Worm (Caenorhabditis elegans) whole organism, mixed stage, embryonic: ENCODE results near the gene sra-31.

Source experiments
- M03D4.4 ChIP-seq: sonication (generic microtip); optimal IDR thresholded peaks from 2 replicates; lab custom pipeline; 2017; ENCODE audit warnings: mild to moderate bottlenecking, missing genetic modification characterization, missing compliant biosample characterization
- bed-3 ChIP-seq: fragments of 200-800 bp; sonication (Bioruptor generic); optimal IDR thresholded peaks from 3 replicates; lab custom pipeline; 2018; ENCODE audit warnings: mild to moderate bottlenecking, missing genetic modification characterization, moderate library complexity, missing compliant biosample characterization
- blmp-1 ChIP-seq: fragments of 150-350 bp; optimal IDR thresholded peaks from 2 replicates; lab custom pipeline; 2014; ENCODE audit warnings: missing biosample characterization, missing genetic modification characterization
- ceh-39 ChIP-seq: fragments of 150-350 bp; optimal IDR thresholded peaks from 2 replicates; lab custom pipeline; 2014; ENCODE audit warnings: missing biosample characterization, missing genetic modification characterization
- ceh-43 ChIP-seq: fragments of 200-800 bp; sonication (Bioruptor generic); optimal IDR thresholded peaks from 2 replicates; lab custom pipeline; 2018; ENCODE audit warnings: mild to moderate bottlenecking, missing genetic modification characterization, moderate library complexity, missing compliant biosample characterization
- ceh-83 ChIP-seq: fragments of 200-800 bp; sonication (Bioruptor generic); optimal IDR thresholded peaks from 2 replicates; lab custom pipeline; 2018; ENCODE audit warnings: mild to moderate bottlenecking, missing genetic modification characterization, missing compliant biosample characterization
- ces-1 ChIP-seq: fragments of 150-350 bp; optimal IDR thresholded peaks from 2 replicates; lab custom pipeline; 2014; ENCODE audit warnings: missing biosample characterization, missing genetic modification reagents, missing genetic modification characterization
- cnd-1 ChIP-seq: fragments of 200-800 bp; sonication (Bioruptor generic); optimal IDR thresholded peaks from 2 replicates; lab custom pipeline; 2018; ENCODE audit warnings: mild to moderate bottlenecking, missing genetic modification characterization, missing compliant biosample characterization
- drap-1 ChIP-seq: fragments of 200-800 bp; sonication (Bioruptor generic); optimal IDR thresholded peaks from 3 replicates; lab custom pipeline; 2018; ENCODE audit warnings: mild to moderate bottlenecking, missing genetic modification characterization, missing compliant biosample characterization
- elt-1 ChIP-seq: sonication (generic microtip); optimal IDR thresholded peaks from 2 replicates; lab custom pipeline; 2017; ENCODE audit warnings: missing genetic modification characterization, mild to moderate bottlenecking, missing compliant biosample characterization, antibody characterized with exemption, moderate library complexity, borderline replicate concordance; ENCODE audit not compliant: insufficient read depth
- elt-3 ChIP-seq: fragments of 150-350 bp; optimal IDR thresholded peaks from 2 replicates; lab custom pipeline; 2014; ENCODE audit warnings: missing biosample characterization, missing genetic modification characterization
- flh-1 ChIP-seq: fragments of 200-800 bp; sonication (Bioruptor generic); optimal IDR thresholded peaks from 2 replicates; lab custom pipeline; 2018; ENCODE audit warnings: mild to moderate bottlenecking, missing genetic modification characterization, moderate library complexity, missing compliant biosample characterization
- ham-2 ChIP-seq: fragments of 200-800 bp; sonication (Bioruptor generic); optimal IDR thresholded peaks from 2 replicates; lab custom pipeline; 2018; ENCODE audit warnings: mild to moderate bottlenecking, missing genetic modification characterization, missing compliant biosample characterization
- hlh-1 ChIP-seq: fragments of 150-350 bp; optimal IDR thresholded peaks from 2 replicates; lab custom pipeline; 2014; ENCODE audit warnings: missing biosample characterization, missing genetic modification reagents, missing genetic modification characterization
- lin-13 ChIP-seq: fragments of 150-350 bp; optimal IDR thresholded peaks from 2 replicates; lab custom pipeline; 2014; ENCODE audit warnings: missing biosample characterization, missing genetic modification characterization
- lin-32 ChIP-seq: fragments of 200-800 bp; sonication (Bioruptor generic); optimal IDR thresholded peaks from 2 replicates; lab custom pipeline; 2018; ENCODE audit warnings: mild to moderate bottlenecking, missing genetic modification characterization, missing compliant biosample characterization
- lsy-2 ChIP-seq: fragments of 150-350 bp; optimal IDR thresholded peaks from 2 replicates; lab custom pipeline; 2014; ENCODE audit warnings: missing biosample characterization, missing genetic modification characterization
- mep-1 ChIP-seq: fragments of 150-350 bp; optimal IDR thresholded peaks from 2 replicates; lab custom pipeline; 2017; ENCODE audit warnings: missing biosample characterization, missing genetic modification reagents, missing genetic modification characterization, inconsistent platforms
- mls-2 ChIP-seq: sonication (generic microtip); optimal IDR thresholded peaks from 2 replicates; lab custom pipeline; 2016; ENCODE audit warnings: mild to moderate bottlenecking, missing genetic modification characterization, moderate library complexity, missing compliant biosample characterization
- nhr-12 ChIP-seq: fragments of 150-350 bp; optimal IDR thresholded peaks from 2 replicates; lab custom pipeline; 2014; ENCODE audit warnings: missing biosample characterization, missing genetic modification characterization
- nhr-2 ChIP-seq: fragments of 150-350 bp; optimal IDR thresholded peaks from 2 replicates; lab custom pipeline; 2014; ENCODE audit warnings: missing biosample characterization, missing genetic modification characterization
- nhr-28 ChIP-seq: fragments of 150-350 bp; optimal IDR thresholded peaks from 2 replicates; lab custom pipeline; 2014; ENCODE audit warnings: missing biosample characterization, missing genetic modification characterization
- nhr-76 ChIP-seq: sonication (generic microtip); optimal IDR thresholded peaks from 2 replicates; lab custom pipeline; 2017; ENCODE audit warnings: missing biosample characterization, missing genetic modification characterization
- pha-4 ChIP-seq: fragments of 150-350 bp; optimal IDR thresholded peaks from 2 replicates; lab custom pipeline; 2018; ENCODE audit warnings: missing biosample characterization, missing genetic modification reagents, missing genetic modification characterization
- sem-2 ChIP-seq: fragments of 200-800 bp; sonication (Bioruptor generic); optimal IDR thresholded peaks from 2 replicates; lab custom pipeline; 2018; ENCODE audit warnings: mild to moderate bottlenecking, missing genetic modification characterization, missing compliant biosample characterization
- snpc-4 ChIP-seq: fragments of 150-350 bp; optimal IDR thresholded peaks from 2 replicates; lab custom pipeline; 2014; ENCODE audit warnings: missing biosample characterization, missing genetic modification characterization
- sptf-1 ChIP-seq: sonication (generic microtip); optimal IDR thresholded peaks from 2 replicates; lab custom pipeline; 2017; ENCODE audit warnings: mild to moderate bottlenecking, missing genetic modification characterization, moderate library complexity, missing compliant biosample characterization
- unc-39 ChIP-seq: fragments of 150-350 bp; optimal IDR thresholded peaks from 2 replicates; lab custom pipeline; 2014; ENCODE audit warnings: missing biosample characterization, missing genetic modification characterization
- unc-62 ChIP-seq: fragments of 150-350 bp; optimal IDR thresholded peaks from 2 replicates; lab custom pipeline; 2014; ENCODE audit warnings: missing biosample characterization, missing genetic modification reagents, missing genetic modification characterization
- ztf-11 ChIP-seq: fragments of 150-350 bp; optimal IDR thresholded peaks from 2 replicates; lab custom pipeline; 2014; ENCODE audit warnings: missing biosample characterization, missing genetic modification characterization

Gene sra-31

ce11 chrII:6597507-6597906, 19.2 kb upstream of the sra-31 start:
- TF ChIP-seq lin-32 = no peak
- TF ChIP-seq lin-13 (tag; lab: Kevin White, UChicago) = no peak
- no peak for TF ChIP-seq ham-2 (GFP tag; lab: Kevin White, UChicago)
- TF ChIP-seq unc-62 = no peak
- TF ChIP-seq cnd-1 (tag; lab: Kevin White, UChicago) = no peak
- TF ChIP-seq nhr-2 (tag; lab: Kevin White, UChicago) = no peak
- TF ChIP-seq ceh-43 = no peak
- no peak for TF ChIP-seq nhr-12 (tag; lab: Kevin White, UChicago)
- no peak for TF ChIP-seq ceh-83
- no peak for TF ChIP-seq flh-1 (GFP tag; lab: Kevin White, UChicago)
- TF ChIP-seq ces-1 (GFP tag; lab: Kevin White, UChicago) = no peak
- no peak for TF ChIP-seq nhr-76 (tag; lab: Kevin White, UChicago)

- TF ChIP-seq lsy-2 (tag; lab: Kevin White, UChicago) (no peak), flh-1 (GFP tag; lab: Kevin White, UChicago) (no peak), ces-1 (GFP tag; lab: Kevin White, UChicago) (no peak), elt-3 (tag; lab: Kevin White, UChicago) (no peak), cnd-1 (tag; lab: Kevin White, UChicago) (no peak), M03D4.4 (no peak), ceh-39 (tag; lab: Kevin White, UChicago) (no peak), snpc-4 (tag; lab: Kevin White, UChicago) (no peak), blmp-1 (no peak), unc-39 (no peak), nhr-28 (no peak), pha-4 (tag; lab: Kevin White, UChicago) (no peak), drap-1 (GFP tag; lab: Kevin White, UChicago) (no peak), unc-62 (no peak), mep-1 (tag; lab: Kevin White, UChicago) (no peak), ceh-83 (no peak)
These were observed 15.9 kb upstream of the sra-31 start, which contains the start of gene aipr-1 for ce11 chrII:6594151-6594550. Gene aipr-1 (minus strand): TSS chrII:6594251.

- no peak for TF ChIP-seq ces-1 (GFP tag; lab: Kevin White, UChicago)
- no peak for TF ChIP-seq unc-39
- no peak for TF ChIP-seq cnd-1 (tag; lab: Kevin White, UChicago)
- TF ChIP-seq nhr-2 (tag; lab: Kevin White, UChicago) = no peak
- no peak for TF ChIP-seq ceh-83
- TF ChIP-seq elt-1 (tag; lab: Kevin White, UChicago) = no peak
- no peak for TF ChIP-seq elt-3 (tag; lab: Kevin White, UChicago)
- TF ChIP-seq sem-2 (GFP tag; lab: Kevin White, UChicago) = no peak
These were observed 14.0 kb upstream of the sra-31 start, which contains the start of gene C56C10.9 for ce11 chrII:6592251-6592650. Gene C56C10.9 (minus strand): TSS chrII:6592351.

DNA sequence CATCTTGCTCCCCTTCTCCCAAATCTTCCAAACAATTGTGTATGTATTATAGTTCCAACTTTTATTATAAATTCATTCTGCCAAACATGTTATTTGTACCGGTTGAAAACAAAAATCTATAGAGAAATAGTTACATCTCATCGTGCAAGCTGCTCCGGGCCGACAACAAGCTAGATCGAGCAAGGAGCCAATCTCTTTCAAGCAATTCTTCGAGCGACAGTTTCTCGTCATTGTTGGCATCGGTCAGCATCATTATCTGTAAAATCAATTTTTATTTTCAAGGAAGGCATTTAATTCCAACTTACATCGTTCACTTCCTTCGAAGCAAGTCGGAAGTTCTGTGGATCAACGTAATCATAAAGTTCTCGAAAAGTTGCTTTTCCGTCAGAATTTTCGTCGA, 12.7 kb upstream of the sra-31 start:
- TF ChIP-seq ceh-39 (tag; lab: Kevin White, UChicago) = no peak
- no peak for TF ChIP-seq ztf-11 (tag; lab: Kevin White, UChicago)
- no peak for TF ChIP-seq hlh-1 (tag; lab: Kevin White, UChicago)
- TF ChIP-seq ceh-43 = no peak
- no peak for TF ChIP-seq ces-1 (GFP tag; lab: Kevin White, UChicago)

DNA sequence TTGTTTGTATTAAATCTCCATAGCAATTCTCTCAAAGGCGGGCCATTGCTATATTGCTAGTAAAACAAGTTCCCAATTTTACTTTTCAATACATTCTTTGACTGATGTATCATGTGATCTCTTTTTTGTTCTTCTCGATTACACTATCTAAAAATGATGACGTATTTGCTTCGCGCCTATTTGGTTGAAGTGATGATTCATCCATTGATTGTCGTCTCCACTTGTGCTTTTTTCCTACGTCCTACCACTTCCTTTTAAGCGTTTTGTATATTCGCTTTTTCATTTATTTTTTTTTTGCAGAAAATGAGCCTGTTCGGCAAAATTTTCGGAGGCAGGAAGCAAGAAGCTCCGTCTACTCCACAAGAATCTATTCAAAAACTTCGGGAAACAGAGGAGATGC, 11.1 kb upstream of the sra-31 start, which contains the start of gene vps-32.1:
Gene vps-32.1, plus strand, starts transcription at position 301 of the 400 bp plus-strand sequence.
- TF ChIP-seq bed-3 (no peak), ceh-39 (tag; lab: Kevin White, UChicago) (no peak), ceh-83 (no peak), sptf-1 (tag; lab: Kevin White, UChicago) (no peak), unc-62 (no peak), mls-2 (tag; lab: Kevin White, UChicago) (no peak), ceh-43 (no peak), flh-1 (GFP tag; lab: Kevin White, UChicago) (no peak), nhr-2 (tag; lab: Kevin White, UChicago) (no peak)
